Fruit fly (Drosophila melanogaster) whole organism, embryonic: ENCODE measurements around the gene Pp1alpha-96A.

Experiments used
- Atf3 ChIP-seq: fragments of 200-800 bp; sonication (Bioruptor generic); optimal IDR thresholded peaks from 3 replicates; lab custom pipeline; 2016; ENCODE audit warnings: missing biosample characterization, missing genetic modification characterization
- B-H1 ChIP-seq: fragments of 200-800 bp; sonication (Bioruptor generic); IDR thresholded peaks from 3 replicates; pipeline ENCODE4 v1.3.6; 2022; ENCODE audit warnings: missing biosample characterization, missing genetic modification characterization
- Bgb ChIP-seq: fragments of 200-800 bp; sonication (Bioruptor generic); IDR thresholded peaks from 2 replicates; pipeline ENCODE4 v1.3.6; 2022; ENCODE audit warnings: missing biosample characterization, missing genetic modification characterization; ENCODE audit not compliant: partially characterized antibody
- CG10267 ChIP-seq: fragments of 200-800 bp; sonication (Bioruptor generic); optimal IDR thresholded peaks from 2 replicates; lab custom pipeline; 2018; ENCODE audit warnings: missing biosample characterization, mild to moderate bottlenecking, missing genetic modification characterization, moderate library complexity
- CG10462 ChIP-seq: fragments of 200-800 bp; sonication (Bioruptor generic); optimal IDR thresholded peaks from 2 replicates; lab custom pipeline; 2016; ENCODE audit warnings: missing biosample characterization, missing genetic modification characterization
- CG11723 ChIP-seq: fragments of 200-800 bp; sonication (Bioruptor generic); optimal IDR thresholded peaks from 2 replicates; lab custom pipeline; 2017; ENCODE audit warnings: missing biosample characterization, mild to moderate bottlenecking, missing genetic modification characterization
- CG13424 ChIP-seq: fragments of 200-800 bp; sonication (Bioruptor generic); optimal IDR thresholded peaks from 2 replicates; lab custom pipeline; 2019; ENCODE audit warnings: missing biosample characterization, mild to moderate bottlenecking, missing genetic modification characterization, moderate library complexity
- CG13624 ChIP-seq: fragments of 200-800 bp; sonication (Bioruptor generic); optimal IDR thresholded peaks from 2 replicates; lab custom pipeline; 2016; ENCODE audit warnings: missing biosample characterization, missing genetic modification characterization
- CG14667 ChIP-seq: fragments of 200-800 bp; sonication (Bioruptor generic); IDR thresholded peaks from 2 replicates; pipeline ENCODE4 v1.3.6; 2022; ENCODE audit warnings: missing biosample characterization, missing genetic modification characterization
- CG15011 ChIP-seq: fragments of 200-800 bp; sonication (Bioruptor generic); optimal IDR thresholded peaks from 3 replicates; lab custom pipeline; 2018; ENCODE audit warnings: missing biosample characterization, mild to moderate bottlenecking, missing genetic modification characterization
- CG15514 ChIP-seq: fragments of 200-800 bp; sonication (Bioruptor generic); optimal IDR thresholded peaks from 3 replicates; lab custom pipeline; 2017; ENCODE audit warnings: missing biosample characterization, missing genetic modification characterization, mild to moderate bottlenecking, moderate library complexity, missing genetic modification reagents
- CG16813 ChIP-seq: fragments of 200-800 bp; sonication (Bioruptor generic); IDR thresholded peaks from 3 replicates; pipeline ENCODE4 v1.3.6; 2022; ENCODE audit warnings: missing biosample characterization, missing genetic modification characterization; ENCODE audit not compliant: partially characterized antibody
- CG1832 ChIP-seq: fragments of 200-800 bp; sonication (Bioruptor generic); optimal IDR thresholded peaks from 2 replicates; lab custom pipeline; 2017; ENCODE audit warnings: missing biosample characterization, mild to moderate bottlenecking, missing genetic modification characterization, inconsistent platforms
- CG2120 ChIP-seq: fragments of 200-800 bp; sonication (Bioruptor generic); optimal IDR thresholded peaks from 3 replicates; lab custom pipeline; 2016; ENCODE audit warnings: missing biosample characterization, missing genetic modification characterization
- CG3281 ChIP-seq: fragments of 200-800 bp; sonication (Bioruptor generic); optimal IDR thresholded peaks from 3 replicates; lab custom pipeline; 2017; ENCODE audit warnings: missing biosample characterization, mild to moderate bottlenecking, missing genetic modification characterization
- CG33557 ChIP-seq: fragments of 200-800 bp; sonication (Bioruptor generic); optimal IDR thresholded peaks from 2 replicates; lab custom pipeline; 2019; ENCODE audit warnings: missing biosample characterization, mild to moderate bottlenecking, missing genetic modification characterization, moderate library complexity
- CG3838 ChIP-seq: fragments of 200-800 bp; sonication (Bioruptor generic); optimal IDR thresholded peaks from 3 replicates; lab custom pipeline; 2016; ENCODE audit warnings: missing biosample characterization, missing genetic modification characterization
- CG3847 ChIP-seq: fragments of 200-800 bp; sonication (Bioruptor generic); IDR thresholded peaks from 2 replicates; pipeline ENCODE4 v1.3.6; 2022; ENCODE audit warnings: missing biosample characterization, missing genetic modification characterization
- CG43689 ChIP-seq: fragments of 200-800 bp; sonication (Bioruptor generic); IDR thresholded peaks from 2 replicates; pipeline ENCODE4 v1.3.6; 2022; ENCODE audit warnings: missing biosample characterization, missing genetic modification characterization
- CG4617 ChIP-seq: fragments of 200-800 bp; sonication (Bioruptor generic); optimal IDR thresholded peaks from 3 replicates; lab custom pipeline; 2016; ENCODE audit warnings: missing biosample characterization, missing genetic modification characterization, borderline replicate concordance
- CG9727 ChIP-seq: fragments of 200-800 bp; sonication (Bioruptor generic); optimal IDR thresholded peaks from 3 replicates; lab custom pipeline; 2017; ENCODE audit warnings: missing biosample characterization, mild to moderate bottlenecking, missing genetic modification characterization
- CTCF ChIP-seq: fragments of 200-800 bp; sonication (Bioruptor generic); optimal IDR thresholded peaks from 2 replicates; lab custom pipeline; 2017; ENCODE audit warnings: missing biosample characterization, mild to moderate bottlenecking, missing genetic modification characterization, moderate library complexity
- CoRest ChIP-seq: fragments of 200-800 bp; sonication (Bioruptor generic); optimal IDR thresholded peaks from 3 replicates; lab custom pipeline; 2018; ENCODE audit warnings: missing biosample characterization, mild to moderate bottlenecking, missing genetic modification characterization, moderate library complexity
- Deaf1 ChIP-seq: fragments of 200-800 bp; optimal IDR thresholded peaks from 3 replicates; lab custom pipeline; 2019; ENCODE audit warnings: missing biosample characterization, mild to moderate bottlenecking, missing genetic modification characterization, moderate library complexity
- Drgx ChIP-seq: fragments of 200-800 bp; sonication (Bioruptor generic); IDR thresholded peaks from 2 replicates; pipeline ENCODE4 v1.3.6; 2022; ENCODE audit warnings: missing biosample characterization, missing genetic modification characterization
- HHEX ChIP-seq: fragments of 200-800 bp; sonication (Bioruptor generic); optimal IDR thresholded peaks from 3 replicates; lab custom pipeline; 2017; ENCODE audit warnings: missing biosample characterization, mild to moderate bottlenecking, missing genetic modification characterization, missing genetic modification reagents
- Hr78 ChIP-seq, 2 experiments: fragments of 200-800 bp in 1 of 2; fragments of >200 bp in 1 of 2; sonication (Bioruptor generic) in 1 of 2; optimal IDR thresholded peaks; 2 replicates each; lab custom pipeline; 2017 to 2019; ENCODE audit warnings: missing biosample characterization in 2 of 2, missing genetic modification characterization in 2 of 2, mild to moderate bottlenecking in 1 of 2, moderate library complexity in 1 of 2
- Mrtf ChIP-seq: fragments of 200-800 bp; sonication (Bioruptor generic); IDR thresholded peaks from 3 replicates; pipeline ENCODE4 v1.3.6; 2022; ENCODE audit warnings: missing biosample characterization, missing genetic modification characterization
- NC2α ChIP-seq: fragments of 200-800 bp; sonication (Bioruptor generic); optimal IDR thresholded peaks from 2 replicates; lab custom pipeline; 2016; ENCODE audit warnings: missing biosample characterization, missing genetic modification characterization
- Nf-YA ChIP-seq: fragments of 200-800 bp; sonication (Bioruptor generic); IDR thresholded peaks from 2 replicates; pipeline ENCODE4 v1.3.6; 2022; ENCODE audit warnings: missing biosample characterization, missing genetic modification characterization
- NfI ChIP-seq: fragments of 200-800 bp; sonication (Bioruptor generic); optimal IDR thresholded peaks from 3 replicates; lab custom pipeline; 2018; ENCODE audit warnings: missing biosample characterization, mild to moderate bottlenecking, missing genetic modification characterization, moderate library complexity
- Opbp ChIP-seq: fragments of 200-800 bp; sonication (Bioruptor generic); IDR thresholded peaks from 3 replicates; pipeline ENCODE4 v1.3.6; 2022; ENCODE audit warnings: missing biosample characterization, missing genetic modification characterization; ENCODE audit not compliant: partially characterized antibody
- Sox102F ChIP-seq: fragments of 200-800 bp; sonication (Bioruptor generic); optimal IDR thresholded peaks from 2 replicates; lab custom pipeline; 2018; ENCODE audit warnings: missing biosample characterization, mild to moderate bottlenecking, missing genetic modification characterization, moderate library complexity
- Sry-δ ChIP-seq: fragments of 200-800 bp; sonication (Bioruptor generic); optimal IDR thresholded peaks from 2 replicates; lab custom pipeline; 2016; ENCODE audit warnings: missing biosample characterization, missing genetic modification characterization
- btn ChIP-seq: fragments of 200-800 bp; sonication (Bioruptor generic); optimal IDR thresholded peaks from 2 replicates; lab custom pipeline; 2016; ENCODE audit warnings: missing biosample characterization, missing genetic modification characterization
- cg ChIP-seq: fragments of 200-800 bp; sonication (Bioruptor generic); optimal IDR thresholded peaks from 3 replicates; lab custom pipeline; 2019; ENCODE audit warnings: missing biosample characterization, mild to moderate bottlenecking, missing genetic modification characterization, moderate library complexity
- crc ChIP-seq: fragments of 200-800 bp; sonication (Bioruptor generic); optimal IDR thresholded peaks from 2 replicates; lab custom pipeline; 2016; ENCODE audit warnings: missing biosample characterization, missing genetic modification characterization
- dysf ChIP-seq: fragments of 200-800 bp; sonication (Bioruptor generic); IDR thresholded peaks from 3 replicates; pipeline ENCODE4 v1.3.6; 2022; ENCODE audit warnings: missing biosample characterization, missing genetic modification characterization
- ewg ChIP-seq: fragments of 200-800 bp; sonication (Bioruptor generic); optimal IDR thresholded peaks from 3 replicates; lab custom pipeline; 2017; ENCODE audit warnings: mild to moderate bottlenecking, missing biosample characterization, missing genetic modification reagents, missing genetic modification characterization
- gce ChIP-seq: fragments of 200-800 bp; sonication (Bioruptor generic); IDR thresholded peaks from 3 replicates; pipeline ENCODE4 v1.3.6; 2022; ENCODE audit warnings: missing biosample characterization, missing genetic modification characterization
- gsb ChIP-seq: fragments of 200-800 bp; sonication (Bioruptor generic); IDR thresholded peaks from 2 replicates; pipeline ENCODE4 v1.3.6; 2022; ENCODE audit warnings: missing biosample characterization, missing genetic modification characterization
- pfk ChIP-seq: fragments of 200-800 bp; sonication (Bioruptor generic); optimal IDR thresholded peaks from 2 replicates; lab custom pipeline; 2018; ENCODE audit warnings: missing biosample characterization, mild to moderate bottlenecking, missing genetic modification characterization, moderate library complexity
- phol ChIP-seq: fragments of 200-800 bp; sonication (Bioruptor generic); optimal IDR thresholded peaks from 3 replicates; lab custom pipeline; 2018; ENCODE audit warnings: missing biosample characterization, mild to moderate bottlenecking, missing genetic modification characterization, moderate library complexity
- prd ChIP-seq, 3 experiments: fragments of >200 bp in 2 of 3; fragments of 200-800 bp in 1 of 3; sonication (Bioruptor generic) in 1 of 3; optimal IDR thresholded peaks in 2 of 3; IDR thresholded peaks in 1 of 3; 2 replicates in 2 of 3; 3 replicates in 1 of 3; pipeline versions ENCODE4 v1.3.6 to Lab custom; 2017 to 2022; ENCODE audit warnings: missing biosample characterization in 1 of 3, missing genetic modification characterization in 1 of 3
- sc ChIP-seq, 3 experiments: fragments of >200 bp in 2 of 3; fragments of 200-800 bp in 1 of 3; sonication (Bioruptor generic) in 1 of 3; optimal IDR thresholded peaks; 2 replicates in 2 of 3; 3 replicates in 1 of 3; lab custom pipeline; 2017; ENCODE audit warnings: mild to moderate bottlenecking in 1 of 3, missing biosample characterization in 1 of 3, missing genetic modification characterization in 1 of 3, missing genetic modification reagents in 1 of 3
- so ChIP-seq: fragments of 200-800 bp; sonication (Bioruptor generic); IDR thresholded peaks from 3 replicates; pipeline ENCODE4 v1.3.6; 2022; ENCODE audit warnings: missing biosample characterization, missing genetic modification characterization
- tin ChIP-seq: fragments of 200-800 bp; sonication (Bioruptor generic); optimal IDR thresholded peaks from 3 replicates; lab custom pipeline; 2016; ENCODE audit warnings: missing biosample characterization, missing genetic modification characterization
- unpg ChIP-seq: fragments of 200-800 bp; sonication (Bioruptor generic); optimal IDR thresholded peaks from 3 replicates; lab custom pipeline; 2018; ENCODE audit warnings: missing biosample characterization, mild to moderate bottlenecking, missing genetic modification characterization, moderate library complexity

Gene Pp1alpha-96A

dm6 chr3R:24543676-24544277 lies 25.7 kb downstream of the Pp1alpha-96A start, which contains the start of gene Cftr (continued):
- TF ChIP-seq phol (tag; lab: Kevin White, UChicago) (no peak), CG13424 (tag; lab: Kevin White, UChicago) (no peak), crc (GFP tag; lab: Kevin White, UChicago) (peak; percentile 37), CG9727 (GFP tag; lab: Kevin White, UChicago) (no peak), so (GFP tag; lab: Robert Waterston, UW) (peak; percentile 22; the same call in 1 of the 3 replicates), Sry-δ (GFP tag; lab: Kevin White, UChicago) (peak; percentile 86), dysf (peak; percentile 42; the same call in 1 of the 3 replicates), HHEX (GFP tag; lab: Kevin White, UChicago) (no peak), unpg (GFP tag; lab: Kevin White, UChicago) (peak; percentile 35), CG13624 (GFP tag; lab: Kevin White, UChicago) (peak; percentile 94), CG3847 (GFP tag; lab: Robert Waterston, UW) (peak; percentile 63), Hr78 (GFP tag; optimal IDR thresholded peaks at IDR 0.05; lab: Kevin White, UChicago) (no peak), CG10267 (peak; percentile 61), CG1832 (GFP tag; lab: Kevin White, UChicago) (no peak), CG10462 (GFP tag; lab: Kevin White, UChicago) (no peak), NfI (GFP tag; lab: Kevin White, UChicago) (peak; percentile 57), CG14667 (GFP tag; lab: Robert Waterston, UW) (no peak), tin (GFP tag; lab: Kevin White, UChicago) (peak; percentile 11), CG3838 (GFP tag; lab: Kevin White, UChicago) (peak; percentile 92), Deaf1 (tag; lab: Kevin White, UChicago) (peak; percentile 83), pfk (GFP tag; lab: Kevin White, UChicago) (peak; percentile 57), CG15011 (GFP tag; lab: Kevin White, UChicago) (no peak), CG33557 (GFP tag; lab: Kevin White, UChicago) (no peak), Sox102F (GFP tag; lab: Kevin White, UChicago) (no peak), Mrtf (GFP tag; lab: Robert Waterston, UW) (peak; percentile 39; the same call in 2 of the 3 replicates), Opbp (GFP tag; lab: Robert Waterston, UW) (peak; percentile 60; the same call in 2 of the 3 replicates), sc (optimal IDR thresholded peaks at IDR 0.05; lab: Kevin White, UChicago) (no peak), sc (GFP tag; optimal IDR thresholded peaks at IDR 0.05; lab: Kevin White, UChicago) (no peak), Atf3 (no peak), CG43689 (0 out of 2 replicates have a peak, but pooled peaks have one; percentile 4), CG2120 (peak; percentile 66), CG11723 (GFP tag; lab: Kevin White, UChicago) (no peak), CG16813 (no peak), Nf-YA (GFP tag; lab: Robert Waterston, UW) (peak; percentile 18; the same call in 1 of the 2 replicates), CTCF (peak; percentile 61), CG3281 (GFP tag; lab: Kevin White, UChicago) (peak; percentile 39), gce (GFP tag; lab: Robert Waterston, UW) (no peak; the same call in 2 of the 3 replicates), NC2α (GFP tag; lab: Kevin White, UChicago) (peak; percentile 55), Drgx (GFP tag; lab: Robert Waterston, UW) (peak; percentile 52), CoRest (tag; lab: Kevin White, UChicago) (peak; percentile 21), ewg (GFP tag; lab: Kevin White, UChicago) (peak; percentile 15), btn (GFP tag; lab: Kevin White, UChicago) (no peak), prd (optimal IDR thresholded peaks at IDR 0.05; lab: Kevin White, UChicago) (no peak), prd (GFP tag; IDR thresholded peaks at IDR 0.05; lab: Robert Waterston, UW) (no peak), CG4617 (GFP tag; lab: Kevin White, UChicago) (peak; percentile 12), CG15514 (GFP tag; lab: Kevin White, UChicago) (peak; percentile 76), B-H1 (GFP tag; lab: Robert Waterston, UW) (no peak; the same call in 2 of the 3 replicates), gsb (GFP tag; lab: Robert Waterston, UW) (no peak), cg (peak; percentile 90), Bgb (GFP tag; lab: Robert Waterston, UW) (peak; percentile 71)
